Worm (Caenorhabditis elegans) whole organism, L2 larva: ENCODE results near the gene E02H4.5.

Source experiments
- fos-1 ChIP-seq: fragments of 150-350 bp; optimal IDR thresholded peaks from 2 replicates; lab custom pipeline; 2014; ENCODE audit warnings: missing biosample characterization, missing genetic modification characterization
- lin-11 ChIP-seq: fragments of 150-350 bp; sonication (generic microtip); optimal IDR thresholded peaks from 2 replicates; lab custom pipeline; 2014; ENCODE audit warnings: missing biosample characterization, missing genetic modification characterization, inconsistent platforms, mixed read lengths
- lsy-2 ChIP-seq, 2 experiments: fragments of 150-350 bp in 1 of 2; sonication (generic microtip) in 1 of 2; optimal IDR thresholded peaks; 2 replicates each; lab custom pipeline; 2014 to 2017; ENCODE audit warnings: missing biosample characterization in 2 of 2, missing genetic modification characterization in 2 of 2
- unc-62 ChIP-seq: fragments of 150-350 bp; optimal IDR thresholded peaks from 2 replicates; lab custom pipeline; 2014; ENCODE audit warnings: missing biosample characterization, missing genetic modification reagents, missing genetic modification characterization

DNA sequence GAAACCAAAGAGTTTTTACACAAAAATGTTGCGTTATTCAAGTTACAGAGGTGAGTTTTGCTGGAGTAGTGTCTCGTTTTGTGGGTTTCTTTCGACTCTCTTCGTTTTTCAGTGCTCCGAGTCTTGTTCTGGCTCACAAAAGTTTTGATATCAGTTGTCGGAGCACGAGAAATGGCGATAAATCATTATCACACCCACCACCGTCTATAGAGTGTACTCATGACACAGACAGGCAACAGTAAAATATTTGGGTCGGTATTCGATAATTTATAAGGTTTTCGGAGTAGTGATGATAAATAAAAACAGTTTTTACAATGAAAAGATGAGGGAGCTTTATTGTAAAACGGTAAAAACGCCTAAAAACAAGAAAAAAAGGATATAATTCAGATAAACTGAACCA, 47.0 kb downstream of the E02H4.5 start, which contains the start of gene ceh-37:
- TF ChIP-seq fos-1 (tag; lab: Kevin White, UChicago) (peak; percentile 60), lsy-2 (tag; optimal IDR thresholded peaks at IDR 0.05; lab: Kevin White, UChicago) (no peak), unc-62 (GFP tag; lab: Kevin White, UChicago) (no peak), lin-11 (tag; lab: Kevin White, UChicago) (no peak)
